Worm (Caenorhabditis elegans) whole organism, late embryonic: ENCODE results near the gene srx-112.

Experiments
- C08G9.2 ChIP-seq: sonication (generic microtip); optimal IDR thresholded peaks from 2 replicates; lab custom pipeline; 2016; ENCODE audit warnings: mild to moderate bottlenecking, missing genetic modification characterization, moderate library complexity, missing compliant biosample characterization
- K09A11.1 ChIP-seq: sonication (generic microtip); optimal IDR thresholded peaks from 2 replicates; lab custom pipeline; 2017; ENCODE audit warnings: antibody characterized with exemption, mild to moderate bottlenecking, missing genetic modification characterization, missing compliant biosample characterization; ENCODE audit not compliant: insufficient read depth
- Y22D7AL.16 ChIP-seq: sonication (generic microtip); optimal IDR thresholded peaks from 2 replicates; lab custom pipeline; 2016; ENCODE audit warnings: missing genetic modification characterization, missing compliant biosample characterization
- ama-1 ChIP-seq: fragments of 150-350 bp; optimal IDR thresholded peaks from 2 replicates; lab custom pipeline; 2014
- ceh-14 ChIP-seq: sonication (generic microtip); optimal IDR thresholded peaks from 2 replicates; lab custom pipeline; 2016; ENCODE audit warnings: missing genotype, missing genetic modification characterization, missing compliant biosample characterization
- ceh-18 ChIP-seq: sonication (generic microtip); optimal IDR thresholded peaks from 2 replicates; lab custom pipeline; 2016; ENCODE audit warnings: missing genetic modification characterization, missing compliant biosample characterization
- ceh-2 ChIP-seq: sonication (generic microtip); optimal IDR thresholded peaks from 2 replicates; lab custom pipeline; 2016; ENCODE audit warnings: missing genotype, missing genetic modification characterization, missing compliant biosample characterization
- ceh-22 ChIP-seq: sonication (generic microtip); optimal IDR thresholded peaks from 2 replicates; lab custom pipeline; 2017; ENCODE audit warnings: missing biosample characterization, missing genetic modification characterization
- ceh-24 ChIP-seq: sonication (generic microtip); optimal IDR thresholded peaks from 2 replicates; lab custom pipeline; 2016; ENCODE audit warnings: mild to moderate bottlenecking, missing genetic modification characterization, missing compliant biosample characterization
- ceh-30 ChIP-seq: fragments of 150-350 bp; optimal IDR thresholded peaks from 2 replicates; lab custom pipeline; 2014; ENCODE audit warnings: missing biosample characterization, missing genetic modification characterization
- ceh-34 ChIP-seq: sonication (generic microtip); optimal IDR thresholded peaks from 2 replicates; lab custom pipeline; 2016; ENCODE audit warnings: mild to moderate bottlenecking, missing genetic modification characterization, missing compliant biosample characterization
- ceh-48 ChIP-seq: sonication (generic microtip); optimal IDR thresholded peaks from 2 replicates; lab custom pipeline; 2016; ENCODE audit warnings: missing genetic modification characterization, inconsistent platforms, missing compliant biosample characterization
- ceh-9 ChIP-seq: sonication (generic microtip); optimal IDR thresholded peaks from 2 replicates; lab custom pipeline; 2016; ENCODE audit warnings: mild to moderate bottlenecking, missing genetic modification characterization, inconsistent platforms, missing compliant biosample characterization
- che-1 ChIP-seq: sonication (generic microtip); optimal IDR thresholded peaks from 2 replicates; lab custom pipeline; 2016; ENCODE audit warnings: mild to moderate bottlenecking, missing genetic modification characterization, missing compliant biosample characterization
- elt-2 ChIP-seq: sonication (generic microtip); optimal IDR thresholded peaks from 2 replicates; lab custom pipeline; 2016; ENCODE audit warnings: missing genetic modification reagents, missing genetic modification characterization, missing compliant biosample characterization
- ets-4 ChIP-seq: sonication (generic microtip); optimal IDR thresholded peaks from 2 replicates; lab custom pipeline; 2016; ENCODE audit warnings: missing genetic modification characterization, missing compliant biosample characterization
- fax-1 ChIP-seq: sonication (generic microtip); optimal IDR thresholded peaks from 2 replicates; lab custom pipeline; 2016; ENCODE audit warnings: missing genotype, missing genetic modification characterization, missing compliant biosample characterization
- hlh-30 ChIP-seq: sonication (generic microtip); optimal IDR thresholded peaks from 2 replicates; lab custom pipeline; 2017; ENCODE audit warnings: antibody characterized with exemption, missing genetic modification characterization, missing compliant biosample characterization; ENCODE audit not compliant: insufficient read depth
- hlh-6 ChIP-seq: sonication (generic microtip); optimal IDR thresholded peaks from 2 replicates; lab custom pipeline; 2016; ENCODE audit warnings: missing genotype, missing genetic modification characterization, missing compliant biosample characterization
- lin-11 ChIP-seq: fragments of 200-800 bp; sonication (Bioruptor generic); optimal IDR thresholded peaks from 2 replicates; lab custom pipeline; 2018; ENCODE audit warnings: mild to moderate bottlenecking, missing genetic modification characterization, missing compliant biosample characterization
- mec-3 ChIP-seq: sonication (generic microtip); optimal IDR thresholded peaks from 2 replicates; lab custom pipeline; 2016; ENCODE audit warnings: borderline replicate concordance, missing genetic modification characterization, missing compliant biosample characterization
- nfya-1 ChIP-seq: sonication (generic microtip); optimal IDR thresholded peaks from 2 replicates; lab custom pipeline; 2017; ENCODE audit warnings: missing genetic modification characterization, mild to moderate bottlenecking, missing compliant biosample characterization, antibody characterized with exemption, moderate library complexity
- nhr-11 ChIP-seq: fragments of 150-350 bp; optimal IDR thresholded peaks from 2 replicates; lab custom pipeline; 2014; ENCODE audit warnings: missing biosample characterization, missing genetic modification characterization
- pag-3 ChIP-seq: sonication (generic microtip); optimal IDR thresholded peaks from 2 replicates; lab custom pipeline; 2016; ENCODE audit warnings: missing compliant biosample characterization, missing genetic modification characterization, borderline replicate concordance
- pax-1 ChIP-seq: fragments of 150-350 bp; optimal IDR thresholded peaks from 2 replicates; lab custom pipeline; 2014; ENCODE audit warnings: missing biosample characterization, missing genetic modification characterization
- pha-4 ChIP-seq: fragments of 150-350 bp; optimal IDR thresholded peaks from 2 replicates; lab custom pipeline; 2018; ENCODE audit warnings: missing biosample characterization, missing genetic modification reagents, missing genetic modification characterization
- pqm-1 ChIP-seq: sonication (generic microtip); optimal IDR thresholded peaks from 2 replicates; lab custom pipeline; 2016; ENCODE audit warnings: missing genetic modification characterization, missing compliant biosample characterization
- ref-2 ChIP-seq: sonication (generic microtip); optimal IDR thresholded peaks from 2 replicates; lab custom pipeline; 2016; ENCODE audit warnings: missing genetic modification characterization, missing compliant biosample characterization
- rnt-1 ChIP-seq: sonication (generic microtip); optimal IDR thresholded peaks from 2 replicates; lab custom pipeline; 2016; ENCODE audit warnings: missing genetic modification characterization, missing compliant biosample characterization
- syd-9 ChIP-seq: sonication (generic microtip); optimal IDR thresholded peaks from 2 replicates; lab custom pipeline; 2016; ENCODE audit warnings: mild to moderate bottlenecking, missing genetic modification characterization, moderate library complexity, missing compliant biosample characterization
- ttx-3 ChIP-seq: sonication (generic microtip); optimal IDR thresholded peaks from 2 replicates; lab custom pipeline; 2016; ENCODE audit warnings: missing genetic modification reagents, missing genetic modification characterization, missing compliant biosample characterization
- unc-3 ChIP-seq, 2 experiments: fragments of 200-800 bp in 1 of 2; sonication (Bioruptor generic) in 1 of 2; sonication (generic microtip) in 1 of 2; conservative IDR thresholded peaks in 1 of 2; optimal IDR thresholded peaks in 1 of 2; 2 replicates each; pipeline versions ENCODE4 v1.3.6 to Lab custom; 2016 to 2022; ENCODE audit warnings: missing compliant biosample characterization in 2 of 2, missing genetic modification characterization in 2 of 2, missing genetic modification reagents in 1 of 2
- unc-42 ChIP-seq: sonication (generic microtip); optimal IDR thresholded peaks from 2 replicates; lab custom pipeline; 2016; ENCODE audit warnings: missing genotype, missing genetic modification characterization, missing compliant biosample characterization

srx-112 gene

ce11 chrII:3786538-3786937, 22.2 kb upstream of the srx-112 start:
- TF ChIP-seq elt-2, result peak; percentile 99
- peak; percentile 53 for TF ChIP-seq pqm-1 (tag; lab: Kevin White, UChicago)
- no peak for TF ChIP-seq ceh-2 (tag; lab: Kevin White, UChicago)

ce11 chrII:3785756-3786155, 21.4 kb upstream of the srx-112 start:
- no peak for TF ChIP-seq ets-4 (tag; lab: Kevin White, UChicago)
- no peak for TF ChIP-seq che-1 (tag; lab: Kevin White, UChicago)
- no peak for TF ChIP-seq unc-3 (GFP tag; conservative IDR thresholded peaks at IDR 0.05; lab: Robert Waterston, UW)
- TF ChIP-seq unc-3 (tag; optimal IDR thresholded peaks at IDR 0.05; lab: Kevin White, UChicago), result no peak
- TF ChIP-seq lin-11 (tag; lab: Kevin White, UChicago), result no peak
- TF ChIP-seq hlh-30, result no peak
- no peak for TF ChIP-seq ceh-48
- no peak for TF ChIP-seq pqm-1 (tag; lab: Kevin White, UChicago)
- no peak for TF ChIP-seq unc-42 (tag; lab: Kevin White, UChicago)
- TF ChIP-seq ceh-34, result no peak
- no peak for TF ChIP-seq nfya-1 (tag; lab: Kevin White, UChicago)
- TF ChIP-seq nhr-11, result no peak
- no peak for TF ChIP-seq K09A11.1 (tag; lab: Kevin White, UChicago)
- TF ChIP-seq pha-4 (tag; lab: Kevin White, UChicago), result no peak

ce11 chrII:3785257-3785656, 20.9 kb upstream of the srx-112 start, which contains the start of gene T24E12.1:
Gene T24E12.1, plus strand, starts transcription at chrII:3785557.
- TF ChIP-seq ceh-22, result no peak
- TF ChIP-seq, all 69 proteins: peak for 0

ce11 chrII:3782309-3783000, 18.1 kb upstream of the srx-112 start, which contains the start of gene T24E12.2:
Gene T24E12.2, plus strand, starts transcription at chrII:3782950.
- TF ChIP-seq pag-3 (tag; lab: Kevin White, UChicago) (no peak), pax-1 (tag; lab: Kevin White, UChicago) (no peak), ama-1 (no peak), ceh-24 (tag; lab: Kevin White, UChicago) (no peak)

- TF ChIP-seq fax-1 (tag; lab: Kevin White, UChicago) (no peak), Y22D7AL.16 (tag; lab: Kevin White, UChicago) (no peak), ama-1 (no peak), ceh-14 (tag; lab: Kevin White, UChicago) (no peak), che-1 (tag; lab: Kevin White, UChicago) (no peak), C08G9.2 (no peak), mec-3 (tag; lab: Kevin White, UChicago) (no peak), pax-1 (tag; lab: Kevin White, UChicago) (no peak), hlh-6 (tag; lab: Kevin White, UChicago) (no peak), ref-2 (no peak)
- TF ChIP-seq, all 69 proteins: peak for 0
Observed at ce11 chrII:3781238-3781637, 16.9 kb upstream of the srx-112 start.

- TF ChIP-seq ceh-9 (tag; lab: Kevin White, UChicago) (no peak), rnt-1 (tag; lab: Kevin White, UChicago) (no peak), ttx-3 (tag; lab: Kevin White, UChicago) (no peak), nhr-11 (no peak), ceh-18 (tag; lab: Kevin White, UChicago) (no peak), syd-9 (tag; lab: Kevin White, UChicago) (no peak), Y22D7AL.16 (tag; lab: Kevin White, UChicago) (no peak), ceh-34 (no peak), pha-4 (tag; lab: Kevin White, UChicago) (no peak), nfya-1 (tag; lab: Kevin White, UChicago) (no peak), ceh-30 (no peak), C08G9.2 (no peak)
Observed at ce11 chrII:3779463-3779862, 15.1 kb upstream of the srx-112 start, which contains the start of gene T24E12.11. Gene T24E12.11, minus strand, starts transcription at chrII:3779563.
